Worm (Caenorhabditis elegans): ENCODE results near the gene hst-1.
A peak's percentile ranks its signal among the peaks of the same experiment; 100 is the strongest.

Gene hst-1

ce11 chrIV:8654115-8654628, 37.1 kb downstream of the hst-1 start, which contains the start of gene C49C8.1:
Gene C49C8.1, plus strand, starts transcription at chrIV:8654578.
- TF ChIP-seq M03D4.4 (tag; optimal IDR thresholded peaks at IDR 0.05) (no peak), zip-8 (tag; optimal IDR thresholded peaks at IDR 0.05) (peak; percentile 92)

ce11 chrIV:8653592-8653991, 37.7 kb downstream of the hst-1 start, which contains the start of gene C49C8.5:
Gene C49C8.5, minus strand, starts transcription at chrIV:8653664.
- no peak for TF ChIP-seq ztf-11 (tag; optimal IDR thresholded peaks at IDR 0.05)

- TF ChIP-seq nhr-76 (tag; optimal IDR thresholded peaks at IDR 0.05) = no peak
- no peak for TF ChIP-seq lin-13 (tag; optimal IDR thresholded peaks at IDR 0.05)
- TF ChIP-seq tbx-8 (GFP tag; optimal IDR thresholded peaks at IDR 0.05) = no peak
- TF ChIP-seq snpc-4 (tag; optimal IDR thresholded peaks at IDR 0.05) = no peak
- no peak for TF ChIP-seq drap-1 (GFP tag; optimal IDR thresholded peaks at IDR 0.05)
- no peak for TF ChIP-seq pha-4 (tag; optimal IDR thresholded peaks at IDR 0.05)
- TF ChIP-seq unc-120 (tag; optimal IDR thresholded peaks at IDR 0.05; ENCODE audit: poor library complexity, severe bottlenecking) = no peak
- TF ChIP-seq nhr-28 (tag; optimal IDR thresholded peaks at IDR 0.05) = no peak
- no peak for TF ChIP-seq nhr-237 (tag; optimal IDR thresholded peaks at IDR 0.05)
- TF ChIP-seq unc-39 (tag; optimal IDR thresholded peaks at IDR 0.05) = no peak
- no peak for TF ChIP-seq mab-5 (tag; optimal IDR thresholded peaks at IDR 0.05)
- TF ChIP-seq M03D4.4 (tag; optimal IDR thresholded peaks at IDR 0.05) = no peak
- no peak for TF ChIP-seq cnd-1 (tag; optimal IDR thresholded peaks at IDR 0.05)
- no peak for TF ChIP-seq ceh-43 (GFP tag; optimal IDR thresholded peaks at IDR 0.05)
- no peak for TF ChIP-seq ceh-39 (tag; optimal IDR thresholded peaks at IDR 0.05)
Measured at ce11 chrIV:8651835-8652234, 39.5 kb downstream of the hst-1 start, which contains the start of gene C49C8.8. Gene C49C8.8, plus strand, starts transcription at chrIV:8652135.

DNA sequence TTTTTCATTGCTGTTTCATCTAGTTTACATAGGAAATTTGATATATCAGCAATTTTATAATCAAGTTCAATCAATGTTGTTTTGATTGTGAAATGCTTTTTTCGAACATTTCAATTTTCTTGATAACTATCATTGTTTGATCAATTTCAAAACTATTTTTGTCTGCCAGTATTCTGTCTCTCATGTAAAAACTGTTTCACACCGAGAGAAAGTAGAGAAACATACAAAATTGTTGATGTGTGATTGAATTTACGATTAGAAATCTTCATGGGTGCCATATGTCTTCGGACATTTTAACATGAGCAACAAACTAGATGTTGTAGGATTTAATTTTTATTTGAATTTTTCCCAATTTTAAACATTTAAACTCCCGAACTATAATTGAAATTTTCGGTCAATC, 40.6 kb downstream of the hst-1 start, which contains the start of gene C49C8.2:
TSS of gene C49C8.2 (plus strand) at position 393 of the 400 bp plus-strand sequence.
- TF ChIP-seq unc-39 (tag; optimal IDR thresholded peaks at IDR 0.05) = no peak
- no peak for TF ChIP-seq ham-2 (GFP tag; optimal IDR thresholded peaks at IDR 0.05)
- TF ChIP-seq sem-2 (GFP tag; optimal IDR thresholded peaks at IDR 0.05) = no peak
- no peak for TF ChIP-seq nhr-237 (tag; optimal IDR thresholded peaks at IDR 0.05)
- no peak for TF ChIP-seq mep-1 (tag; optimal IDR thresholded peaks at IDR 0.05)
- no peak for TF ChIP-seq unc-62 (GFP tag; optimal IDR thresholded peaks at IDR 0.05)
- no peak for TF ChIP-seq M03D4.4 (tag; optimal IDR thresholded peaks at IDR 0.05)
- TF ChIP-seq hlh-1 (tag; optimal IDR thresholded peaks at IDR 0.05) = no peak
- TF ChIP-seq nhr-76 (tag; optimal IDR thresholded peaks at IDR 0.05) = no peak
- no peak for TF ChIP-seq lin-32 (GFP tag; optimal IDR thresholded peaks at IDR 0.05)
- TF ChIP-seq mls-2 (tag; optimal IDR thresholded peaks at IDR 0.05) = no peak
- no peak for TF ChIP-seq tbx-8 (GFP tag; optimal IDR thresholded peaks at IDR 0.05)
- no peak for TF ChIP-seq nhr-2 (tag; optimal IDR thresholded peaks at IDR 0.05)
- no peak for TF ChIP-seq elt-3 (tag; optimal IDR thresholded peaks at IDR 0.05)

DNA sequence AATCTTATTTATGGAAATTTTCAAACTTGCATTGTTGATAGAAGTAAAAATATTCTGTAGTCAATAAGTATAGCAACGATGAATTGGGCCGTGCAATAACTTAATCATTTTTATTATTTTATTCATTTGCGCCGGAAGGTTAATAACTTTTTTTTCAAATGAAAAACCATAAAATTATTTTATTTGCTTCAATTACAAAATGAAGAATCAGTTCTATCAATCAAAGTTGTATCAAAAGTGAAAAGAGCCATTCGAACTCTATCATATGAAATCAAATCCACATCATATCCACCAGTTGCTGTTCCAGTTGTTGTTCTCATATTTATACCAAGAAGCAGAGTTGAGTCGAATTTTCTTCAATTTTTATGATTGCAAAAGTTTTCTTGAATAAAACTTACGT, 42.8 kb downstream of the hst-1 start, which contains the start of gene cyp-33E1:
TSS of gene cyp-33E1 (minus strand) at position 101 of the 400 bp plus-strand sequence.
- TF ChIP-seq snpc-4 (tag; optimal IDR thresholded peaks at IDR 0.05) (no peak), nhr-237 (tag; optimal IDR thresholded peaks at IDR 0.05) (no peak), lin-13 (tag; optimal IDR thresholded peaks at IDR 0.05) (no peak), lsy-2 (tag; optimal IDR thresholded peaks at IDR 0.05) (no peak), nhr-2 (tag; optimal IDR thresholded peaks at IDR 0.05) (no peak), sem-2 (GFP tag; optimal IDR thresholded peaks at IDR 0.05) (no peak), unc-62 (GFP tag; optimal IDR thresholded peaks at IDR 0.05) (no peak), ces-1 (GFP tag; optimal IDR thresholded peaks at IDR 0.05) (no peak), sptf-1 (tag; optimal IDR thresholded peaks at IDR 0.05) (no peak), zip-8 (tag; optimal IDR thresholded peaks at IDR 0.05) (no peak), ham-2 (GFP tag; optimal IDR thresholded peaks at IDR 0.05) (no peak), bed-3 (GFP tag; optimal IDR thresholded peaks at IDR 0.05) (no peak), unc-120 (tag; optimal IDR thresholded peaks at IDR 0.05; ENCODE audit: poor library complexity, severe bottlenecking) (no peak), mls-2 (tag; optimal IDR thresholded peaks at IDR 0.05) (no peak)

DNA sequence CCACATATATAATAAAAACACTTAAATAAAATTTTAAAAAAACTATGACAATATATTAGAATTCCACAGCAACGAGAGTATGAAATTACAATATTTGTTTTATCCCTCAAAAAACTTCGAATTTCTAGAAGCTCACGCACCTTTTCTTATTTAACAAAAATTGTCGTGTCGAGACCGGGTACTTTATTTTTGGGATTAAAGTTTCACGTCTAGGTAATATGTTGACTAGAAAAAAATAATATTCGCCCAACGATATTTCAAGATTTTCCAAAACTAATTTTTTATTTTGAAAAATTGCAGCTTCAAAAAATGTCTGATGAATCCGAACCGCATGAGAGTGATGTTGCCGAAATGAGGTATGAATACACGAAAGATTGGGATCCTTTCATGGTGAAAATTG, 46.9 kb downstream of the hst-1 start, which contains the start of gene C49C8.3:
TSS of gene C49C8.3 (plus strand) at position 301 of the 400 bp plus-strand sequence.
- TF ChIP-seq ces-1 (GFP tag; optimal IDR thresholded peaks at IDR 0.05) (no peak), unc-39 (tag; optimal IDR thresholded peaks at IDR 0.05) (no peak), ceh-39 (tag; optimal IDR thresholded peaks at IDR 0.05) (no peak), elt-3 (tag; optimal IDR thresholded peaks at IDR 0.05) (no peak), mep-1 (tag; optimal IDR thresholded peaks at IDR 0.05) (no peak), mab-5 (tag; optimal IDR thresholded peaks at IDR 0.05) (no peak), ham-2 (GFP tag; optimal IDR thresholded peaks at IDR 0.05) (no peak), nhr-28 (tag; optimal IDR thresholded peaks at IDR 0.05) (no peak), zip-8 (tag; optimal IDR thresholded peaks at IDR 0.05) (no peak), blmp-1 (tag; optimal IDR thresholded peaks at IDR 0.05) (no peak), nhr-237 (tag; optimal IDR thresholded peaks at IDR 0.05) (no peak), nhr-2 (tag; optimal IDR thresholded peaks at IDR 0.05) (no peak), lsy-2 (tag; optimal IDR thresholded peaks at IDR 0.05) (no peak), elt-1 (tag; optimal IDR thresholded peaks at IDR 0.05; ENCODE audit: borderline replicate concordance, insufficient read depth) (no peak)
